Worm (Caenorhabditis elegans) whole organism, L3 larva: ENCODE measurements around the gene sdz-26.

Experiments used
- R02D3.7 ChIP-seq: fragments of 150-350 bp; optimal IDR thresholded peaks from 2 replicates; lab custom pipeline; 2014; ENCODE audit warnings: missing biosample characterization, missing genetic modification characterization
- ZK546.5 ChIP-seq: sonication (generic microtip); optimal IDR thresholded peaks from 2 replicates; lab custom pipeline; 2017; ENCODE audit warnings: missing biosample characterization, missing genetic modification characterization
- aly-2 ChIP-seq: fragments of 150-350 bp; optimal IDR thresholded peaks from 2 replicates; lab custom pipeline; 2014; ENCODE audit warnings: missing biosample characterization, missing genetic modification characterization
- ama-1 ChIP-seq: fragments of 150-350 bp; optimal IDR thresholded peaks from 2 replicates; lab custom pipeline; 2018
- ceh-16 ChIP-seq: sonication (generic microtip); optimal IDR thresholded peaks from 2 replicates; lab custom pipeline; 2017; ENCODE audit warnings: missing biosample characterization, missing genetic modification characterization
- ceh-28 ChIP-seq: fragments of 150-350 bp; optimal IDR thresholded peaks from 2 replicates; lab custom pipeline; 2014; ENCODE audit warnings: missing biosample characterization, missing genetic modification reagents, missing genetic modification characterization
- ceh-82 ChIP-seq: fragments of 150-350 bp; optimal IDR thresholded peaks from 2 replicates; lab custom pipeline; 2014; ENCODE audit warnings: missing biosample characterization, missing genetic modification characterization
- ceh-9 ChIP-seq: sonication (generic microtip); optimal IDR thresholded peaks from 2 replicates; lab custom pipeline; 2018; ENCODE audit warnings: missing biosample characterization, missing genetic modification characterization
- daf-12 ChIP-seq: fragments of 150-350 bp; optimal IDR thresholded peaks from 2 replicates; lab custom pipeline; 2014; ENCODE audit warnings: missing biosample characterization, missing genetic modification reagents, missing genetic modification characterization
- egl-27 ChIP-seq: sonication (generic microtip); optimal IDR thresholded peaks from 4 replicates; lab custom pipeline; 2017; ENCODE audit warnings: missing biosample characterization, missing genetic modification reagents, missing genetic modification characterization
- elt-1 ChIP-seq: fragments of 150-350 bp; optimal IDR thresholded peaks from 2 replicates; lab custom pipeline; 2014; ENCODE audit warnings: missing biosample characterization, missing genetic modification characterization
- elt-2 ChIP-seq: sonication (generic microtip); optimal IDR thresholded peaks from 2 replicates; lab custom pipeline; 2016; ENCODE audit warnings: missing genetic modification reagents, mild to moderate bottlenecking, missing genetic modification characterization, missing compliant biosample characterization
- elt-3 ChIP-seq, 3 experiments: fragments of 150-350 bp in 1 of 3; sonication (generic microtip) in 2 of 3; optimal IDR thresholded peaks; 2 replicates in 2 of 3; 4 replicates in 1 of 3; lab custom pipeline; 2014 to 2017; ENCODE audit warnings: missing biosample characterization in 3 of 3, missing genetic modification characterization in 3 of 3
- eor-1 ChIP-seq, 2 experiments: fragments of 150-350 bp; optimal IDR thresholded peaks; 2 replicates each; lab custom pipeline; 2014 to 2018; ENCODE audit warnings: missing biosample characterization in 2 of 2, missing genetic modification characterization in 2 of 2
- fkh-10 ChIP-seq: sonication (generic microtip); optimal IDR thresholded peaks from 2 replicates; lab custom pipeline; 2017; ENCODE audit warnings: missing biosample characterization, missing genetic modification reagents, missing genetic modification characterization
- fkh-2 ChIP-seq: fragments of 150-350 bp; optimal IDR thresholded peaks from 2 replicates; lab custom pipeline; 2014; ENCODE audit warnings: missing biosample characterization, missing genetic modification reagents, missing genetic modification characterization
- fos-1 ChIP-seq: fragments of 150-350 bp; optimal IDR thresholded peaks from 2 replicates; lab custom pipeline; 2014; ENCODE audit warnings: missing biosample characterization, missing genetic modification characterization
- hmg-11 ChIP-seq: sonication (generic microtip); optimal IDR thresholded peaks from 2 replicates; lab custom pipeline; 2016; ENCODE audit warnings: missing genetic modification characterization, missing compliant biosample characterization
- jun-1 ChIP-seq: fragments of 150-350 bp; optimal IDR thresholded peaks from 2 replicates; lab custom pipeline; 2014; ENCODE audit warnings: missing biosample characterization, missing genetic modification reagents, missing genetic modification characterization
- lin-15B ChIP-seq: fragments of 150-350 bp; optimal IDR thresholded peaks from 2 replicates; lab custom pipeline; 2014; ENCODE audit warnings: missing biosample characterization, missing genetic modification characterization
- lin-39 ChIP-seq: fragments of 150-350 bp; optimal IDR thresholded peaks from 2 replicates; lab custom pipeline; 2018; ENCODE audit warnings: missing biosample characterization, missing genetic modification reagents, missing genetic modification characterization
- lsy-12 ChIP-seq: sonication (generic microtip); optimal IDR thresholded peaks from 2 replicates; lab custom pipeline; 2016; ENCODE audit warnings: mild to moderate bottlenecking, missing genetic modification characterization, missing compliant biosample characterization
- mdl-1 ChIP-seq: fragments of 150-350 bp; optimal IDR thresholded peaks from 2 replicates; lab custom pipeline; 2014; ENCODE audit warnings: missing biosample characterization, missing genetic modification characterization
- mml-1 ChIP-seq: fragments of 150-350 bp; sonication (generic microtip); optimal IDR thresholded peaks from 3 replicates; lab custom pipeline; 2014; ENCODE audit warnings: missing biosample characterization, missing genetic modification characterization
- nfya-1 ChIP-seq: sonication (generic microtip); optimal IDR thresholded peaks from 2 replicates; lab custom pipeline; 2017; ENCODE audit warnings: missing genetic modification characterization, mild to moderate bottlenecking, missing compliant biosample characterization, antibody characterized with exemption, moderate library complexity; ENCODE audit not compliant: insufficient read depth
- nhr-11 ChIP-seq: fragments of 150-350 bp; optimal IDR thresholded peaks from 2 replicates; lab custom pipeline; 2014; ENCODE audit warnings: missing biosample characterization, missing genetic modification characterization
- nhr-12 ChIP-seq: fragments of 150-350 bp; optimal IDR thresholded peaks from 2 replicates; lab custom pipeline; 2014; ENCODE audit warnings: missing biosample characterization, missing genetic modification characterization
- nhr-23 ChIP-seq: fragments of 150-350 bp; optimal IDR thresholded peaks from 2 replicates; lab custom pipeline; 2014; ENCODE audit warnings: missing biosample characterization, missing genetic modification reagents, missing genetic modification characterization
- nhr-237 ChIP-seq: fragments of 150-350 bp; optimal IDR thresholded peaks from 2 replicates; lab custom pipeline; 2014; ENCODE audit warnings: missing biosample characterization, missing genetic modification characterization
- nhr-25 ChIP-seq: sonication (generic microtip); optimal IDR thresholded peaks from 2 replicates; lab custom pipeline; 2017; ENCODE audit warnings: missing biosample characterization, missing genetic modification characterization
- nhr-28 ChIP-seq: fragments of 150-350 bp; optimal IDR thresholded peaks from 2 replicates; lab custom pipeline; 2014; ENCODE audit warnings: missing biosample characterization, missing genetic modification characterization
- nhr-43 ChIP-seq: sonication (generic microtip); optimal IDR thresholded peaks from 2 replicates; lab custom pipeline; 2016; ENCODE audit warnings: mild to moderate bottlenecking, missing genetic modification characterization, missing compliant biosample characterization; ENCODE audit not compliant: poor library complexity, severe bottlenecking
- nhr-67 ChIP-seq: fragments of 150-350 bp; optimal IDR thresholded peaks from 2 replicates; lab custom pipeline; 2014; ENCODE audit warnings: missing biosample characterization, missing genetic modification characterization
- nhr-76 ChIP-seq: fragments of 150-350 bp; sonication (generic microtip); optimal IDR thresholded peaks from 5 replicates; lab custom pipeline; 2014; ENCODE audit warnings: missing biosample characterization, missing genetic modification characterization
- nhr-77 ChIP-seq: fragments of 150-350 bp; optimal IDR thresholded peaks from 2 replicates; lab custom pipeline; 2014; ENCODE audit warnings: missing biosample characterization, missing genetic modification characterization
- pha-4 ChIP-seq: fragments of 150-350 bp; optimal IDR thresholded peaks from 2 replicates; lab custom pipeline; 2014; ENCODE audit warnings: missing biosample characterization, missing genetic modification reagents, missing genetic modification characterization
- pqm-1 ChIP-seq: fragments of 150-350 bp; optimal IDR thresholded peaks from 2 replicates; lab custom pipeline; 2017; ENCODE audit warnings: missing biosample characterization, missing genetic modification characterization, inconsistent platforms
- sea-2 ChIP-seq: fragments of 150-350 bp; sonication (generic microtip); optimal IDR thresholded peaks from 4 replicates; lab custom pipeline; 2014; ENCODE audit warnings: missing biosample characterization, missing genetic modification reagents, missing genetic modification characterization
- skn-1 ChIP-seq: fragments of 150-350 bp; optimal IDR thresholded peaks from 2 replicates; lab custom pipeline; 2014; ENCODE audit warnings: missing biosample characterization, missing genetic modification characterization
- snpc-4 ChIP-seq: fragments of 150-350 bp; optimal IDR thresholded peaks from 2 replicates; lab custom pipeline; 2014; ENCODE audit warnings: missing biosample characterization, missing genetic modification characterization
- tbx-2 ChIP-seq: sonication (generic microtip); optimal IDR thresholded peaks from 2 replicates; lab custom pipeline; 2016; ENCODE audit warnings: mild to moderate bottlenecking, missing genetic modification characterization, missing compliant biosample characterization
- unc-39 ChIP-seq: sonication (generic microtip); optimal IDR thresholded peaks from 4 replicates; lab custom pipeline; 2017; ENCODE audit warnings: missing biosample characterization, missing genetic modification characterization
- unc-62 ChIP-seq: fragments of 150-350 bp; sonication (generic microtip); optimal IDR thresholded peaks from 4 replicates; lab custom pipeline; 2014; ENCODE audit warnings: missing biosample characterization, missing genetic modification reagents, missing genetic modification characterization
- zag-1 ChIP-seq: fragments of 150-350 bp; optimal IDR thresholded peaks from 2 replicates; lab custom pipeline; 2014; ENCODE audit warnings: missing biosample characterization, missing genetic modification characterization
- ztf-11 ChIP-seq: fragments of 150-350 bp; optimal IDR thresholded peaks from 2 replicates; lab custom pipeline; 2014; ENCODE audit warnings: missing biosample characterization, missing genetic modification characterization
- ztf-4 ChIP-seq: fragments of 150-350 bp; optimal IDR thresholded peaks from 2 replicates; lab custom pipeline; 2014; ENCODE audit warnings: missing biosample characterization, missing genetic modification characterization

Gene sdz-26

DNA sequence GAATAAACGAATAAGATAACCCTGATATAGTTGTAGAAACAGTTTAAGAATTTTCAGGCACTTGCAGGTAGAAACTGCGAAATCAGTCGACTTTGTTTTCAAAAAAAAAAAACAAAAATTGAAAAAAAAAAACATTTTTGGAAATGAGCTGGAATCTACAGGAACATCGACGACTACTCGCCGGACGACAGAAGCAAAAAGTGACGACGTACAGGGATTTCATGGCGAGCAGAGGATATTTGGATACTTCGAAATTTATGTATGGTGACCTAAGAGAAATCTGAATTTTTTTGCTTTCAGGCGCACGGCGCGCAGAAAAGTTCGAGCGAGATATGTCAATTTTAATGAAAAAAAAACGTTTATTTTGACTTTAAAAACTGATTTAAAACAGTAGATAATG, 19.5 kb downstream of the sdz-26 start:
- peak; percentile 87 for TF ChIP-seq ama-1
- no peak for TF ChIP-seq aly-2 (tag; lab: Kevin White, UChicago)
- TF ChIP-seq daf-12 = no peak
- no peak for TF ChIP-seq eor-1 (tag; optimal IDR thresholded peaks at IDR 0.05; lab: Kevin White, UChicago)

DNA sequence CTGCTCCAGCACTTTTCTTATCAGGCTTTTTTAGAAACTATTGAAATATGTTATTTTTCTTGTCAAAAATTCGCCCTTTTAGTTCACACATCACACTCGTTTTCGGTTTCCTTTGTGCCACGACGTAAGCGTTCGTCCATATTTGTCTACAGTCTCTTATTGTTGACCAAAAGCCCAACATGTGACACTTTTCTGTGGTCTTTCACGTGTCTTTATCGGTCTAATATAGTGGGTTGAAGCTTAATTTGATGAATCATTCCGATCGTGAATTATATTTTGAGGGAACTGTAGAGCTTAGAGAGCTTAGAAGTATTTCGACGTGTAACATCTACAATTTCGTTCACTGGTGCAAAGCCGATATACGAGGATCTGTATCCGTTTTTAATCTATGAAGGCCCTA, 22.7 kb downstream of the sdz-26 start:
- TF ChIP-seq ama-1 = peak; percentile 78
- TF ChIP-seq nfya-1 (tag; lab: Kevin White, UChicago) = peak; percentile 3
- TF ChIP-seq nhr-28 (tag; lab: Kevin White, UChicago) = no peak
- peak; percentile 54 for TF ChIP-seq nhr-43 (tag; lab: Kevin White, UChicago)
- TF ChIP-seq nhr-12 = no peak
- TF ChIP-seq nhr-25 = peak; percentile 38
- no peak for TF ChIP-seq nhr-67 (tag; lab: Kevin White, UChicago)
- TF ChIP-seq nhr-23 (tag; lab: Kevin White, UChicago) = peak; percentile 33
- TF ChIP-seq pha-4 (tag; lab: Kevin White, UChicago) = peak; percentile 91
- TF ChIP-seq pqm-1 (tag; lab: Kevin White, UChicago) = peak; percentile 61
- peak; percentile 25 for TF ChIP-seq jun-1
- no peak for TF ChIP-seq R02D3.7 (tag; lab: Kevin White, UChicago)
- TF ChIP-seq elt-2 (tag; lab: Kevin White, UChicago) = peak; percentile 52

ce11 chrII:14404741-14405488, 23.4 kb downstream of the sdz-26 start:
- TF ChIP-seq unc-62 (GFP tag; lab: Kevin White, UChicago) (no peak), nhr-77 (peak; percentile 70), R02D3.7 (tag; lab: Kevin White, UChicago) (no peak), sea-2 (GFP tag; lab: Kevin White, UChicago) (peak; percentile 95), fos-1 (tag; lab: Kevin White, UChicago) (peak; percentile 61), aly-2 (tag; lab: Kevin White, UChicago) (no peak), egl-27 (tag; lab: Kevin White, UChicago) (no peak), pha-4 (tag; lab: Kevin White, UChicago) (peak; percentile 80), jun-1 (peak; percentile 80), ceh-28 (tag; lab: Kevin White, UChicago) (peak; percentile 54), ZK546.5 (no peak), nhr-23 (tag; lab: Kevin White, UChicago) (peak; percentile 96), nhr-43 (tag; lab: Kevin White, UChicago) (peak; percentile 90), nhr-25 (peak; percentile 96), fkh-2 (tag; lab: Kevin White, UChicago) (no peak), unc-39 (tag; lab: Kevin White, UChicago) (no peak), lin-15B (peak; percentile 43), daf-12 (no peak), nhr-76 (tag; lab: Kevin White, UChicago) (no peak), zag-1 (no peak), lin-39 (tag; lab: Kevin White, UChicago) (peak; percentile 63), nfya-1 (tag; lab: Kevin White, UChicago) (peak; percentile 78), tbx-2 (tag; lab: Kevin White, UChicago) (peak; percentile 75), lsy-12 (peak; percentile 90), nhr-237 (no peak), ceh-9 (tag; lab: Kevin White, UChicago) (no peak), elt-3 (tag; optimal IDR thresholded peaks at IDR 0.05; lab: Kevin White, UChicago) (no peak), nhr-28 (tag; lab: Kevin White, UChicago) (no peak), nhr-11 (no peak), nhr-12 (no peak), mdl-1 (tag; lab: Kevin White, UChicago) (no peak), mml-1 (tag; lab: Kevin White, UChicago) (peak; percentile 23), elt-1 (tag; lab: Kevin White, UChicago) (no peak), ceh-82 (tag; lab: Kevin White, UChicago) (no peak), elt-2 (tag; lab: Kevin White, UChicago) (peak; percentile 33), snpc-4 (tag; lab: Kevin White, UChicago) (peak; percentile 40), skn-1 (tag; lab: Kevin White, UChicago) (no peak), pqm-1 (tag; lab: Kevin White, UChicago) (peak; percentile 44), ztf-11 (tag; lab: Kevin White, UChicago) (no peak), ceh-16 (tag; lab: Kevin White, UChicago) (no peak), fkh-10 (GFP tag; lab: Kevin White, UChicago) (no peak), ztf-4 (tag; lab: Kevin White, UChicago) (peak; percentile 88), nhr-67 (tag; lab: Kevin White, UChicago) (no peak), hmg-11 (tag; lab: Kevin White, UChicago) (peak; percentile 40), ama-1 (peak; percentile 58), eor-1 (tag; optimal IDR thresholded peaks at IDR 0.05; lab: Kevin White, UChicago) (peak in 1 of 2 experiments; percentile 29)
